Worm (Caenorhabditis elegans) whole organism, young adult: Measurements from ENCODE around the gene Y32H12A.7.

Experiments used
- B0019.2 ChIP-seq: fragments of 200-800 bp; sonication (Bioruptor generic); conservative IDR thresholded peaks from 2 replicates; pipeline ENCODE4 v1.3.6; 2022; ENCODE audit warnings: missing genetic modification reagents, missing genetic modification characterization, missing compliant biosample characterization
- Y95B8A.8 ChIP-seq: fragments of 200-800 bp; sonication (Bioruptor generic); IDR thresholded peaks from 2 replicates; pipeline ENCODE4 v1.3.6; 2022; ENCODE audit warnings: missing genetic modification reagents, missing genetic modification characterization, missing compliant biosample characterization
- ama-1 ChIP-seq, 3 experiments: fragments of 150-350 bp in 1 of 3; sonication (generic microtip) in 2 of 3; optimal IDR thresholded peaks; 2 replicates each; lab custom pipeline; 2014 to 2018; ENCODE audit warnings: missing biosample characterization in 2 of 3, missing genetic modification characterization in 2 of 3, missing genetic modification reagents in 2 of 3
- aptf-2 ChIP-seq: fragments of 200-800 bp; sonication (Bioruptor generic); conservative IDR thresholded peaks from 2 replicates; pipeline ENCODE4 v1.3.6; 2022; ENCODE audit warnings: missing genetic modification reagents, missing genetic modification characterization, missing compliant biosample characterization
- egl-44 ChIP-seq: fragments of 200-800 bp; sonication (Bioruptor generic); IDR thresholded peaks from 2 replicates; pipeline ENCODE4 v1.3.6; 2022; ENCODE audit warnings: missing genetic modification reagents, missing genetic modification characterization, missing compliant biosample characterization
- hmg-1.2 ChIP-seq: fragments of 200-800 bp; sonication (Bioruptor generic); IDR thresholded peaks from 2 replicates; pipeline ENCODE4 v1.3.6; 2022; ENCODE audit warnings: missing genetic modification reagents, missing genetic modification characterization, missing compliant biosample characterization
- hmg-20 ChIP-seq: fragments of 200-800 bp; sonication (Bioruptor generic); IDR thresholded peaks from 2 replicates; pipeline ENCODE4 v1.3.6; 2022; ENCODE audit warnings: missing genetic modification reagents, missing genetic modification characterization, missing compliant biosample characterization
- sdz-38 ChIP-seq: sonication (generic microtip); optimal IDR thresholded peaks from 2 replicates; lab custom pipeline; 2016; ENCODE audit warnings: missing genotype, missing genetic modification characterization, missing compliant biosample characterization
- snpc-4 ChIP-seq, 5 experiments: fragments of 150-350 bp in 1 of 5; sonication (generic microtip) in 4 of 5; optimal IDR thresholded peaks; 2 replicates each; lab custom pipeline; 2014 to 2018; ENCODE audit warnings: missing genetic modification characterization in 5 of 5, missing biosample characterization in 3 of 5, antibody characterized with exemption in 2 of 5, mild to moderate bottlenecking in 2 of 5, missing compliant biosample characterization in 2 of 5, missing genotype in 2 of 5, moderate library complexity in 2 of 5, missing genetic modification reagents in 1 of 5
- zfh-2 ChIP-seq: fragments of 200-800 bp; sonication (Bioruptor generic); conservative IDR thresholded peaks from 2 replicates; pipeline ENCODE4 v1.3.6; 2022; ENCODE audit warnings: missing genetic modification reagents, missing genetic modification characterization, missing compliant biosample characterization
- zim-3 ChIP-seq: sonication (generic microtip); optimal IDR thresholded peaks from 2 replicates; lab custom pipeline; 2017; ENCODE audit warnings: mild to moderate bottlenecking, missing genetic modification characterization, moderate library complexity, missing compliant biosample characterization

DNA sequence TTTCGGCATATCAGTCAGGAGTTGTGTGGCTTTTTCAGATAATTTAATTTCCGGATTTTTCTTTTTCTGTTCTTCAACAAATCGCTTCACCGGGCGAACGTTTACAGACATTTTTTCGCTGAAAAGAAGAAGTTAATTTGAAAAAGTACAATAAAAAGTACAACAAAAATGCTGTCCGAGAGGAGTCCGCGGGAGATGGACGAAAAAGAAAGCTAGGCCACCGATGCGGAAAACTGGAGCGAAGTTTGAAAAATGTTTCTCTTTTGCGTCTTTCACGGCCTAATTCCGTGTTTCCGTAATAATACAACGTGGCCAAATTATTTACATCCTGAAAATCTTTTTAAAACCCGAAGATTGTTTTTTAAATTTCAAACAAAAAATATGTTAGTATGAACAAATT is 36.0 kb downstream of the Y32H12A.7 start, which contains the start of gene thoc-5:
- TF ChIP-seq hmg-20 (GFP tag; lab: Robert Waterston, UW) = peak; percentile 59; the same call in 1 of the 2 replicates
- TF ChIP-seq zim-3 (tag; lab: Kevin White, UChicago) = peak; percentile 32
- no peak for TF ChIP-seq B0019.2 (GFP tag; lab: Robert Waterston, UW)
- no peak for TF ChIP-seq zfh-2 (GFP tag; lab: Robert Waterston, UW)
- peak; percentile 26; the same call in 1 of the 2 replicates for TF ChIP-seq hmg-1.2 (GFP tag; lab: Robert Waterston, UW)
- TF ChIP-seq ama-1 (optimal IDR thresholded peaks at IDR 0.05; lab: Kevin White, UChicago) = no peak
- TF ChIP-seq ama-1 (GFP tag; optimal IDR thresholded peaks at IDR 0.05; lab: Kevin White, UChicago) = no peak
- no peak for TF ChIP-seq snpc-4 (GFP tag; optimal IDR thresholded peaks at IDR 0.05; lab: Kevin White, UChicago)
- TF ChIP-seq snpc-4 (tag; optimal IDR thresholded peaks at IDR 0.05; lab: Kevin White, UChicago) = peak in 1 of 4 experiments; percentile 12
- TF ChIP-seq sdz-38 (tag; lab: Kevin White, UChicago) = no peak
- TF ChIP-seq egl-44 (GFP tag; lab: Robert Waterston, UW) = no peak
- peak; percentile 75 for TF ChIP-seq aptf-2
- TF ChIP-seq Y95B8A.8 (GFP tag; lab: Robert Waterston, UW) = no peak
